Worm (Caenorhabditis elegans) whole organism, late embryonic: ENCODE data around the gene srv-13.
A peak's percentile ranks its signal among the peaks of the same experiment; 100 is the strongest.

Experiments used
- C08G9.2 ChIP-seq: sonication (generic microtip); optimal IDR thresholded peaks from 2 replicates; lab custom pipeline; 2016; ENCODE audit warnings: mild to moderate bottlenecking, missing genetic modification characterization, moderate library complexity, missing compliant biosample characterization
- C38D4.7 ChIP-seq: fragments of 200-800 bp; sonication (Bioruptor generic); optimal IDR thresholded peaks from 2 replicates; lab custom pipeline; 2018; ENCODE audit warnings: mild to moderate bottlenecking, missing genetic modification characterization, moderate library complexity, missing compliant biosample characterization
- ama-1 ChIP-seq: fragments of 150-350 bp; optimal IDR thresholded peaks from 2 replicates; lab custom pipeline; 2014
- ceh-14 ChIP-seq: sonication (generic microtip); optimal IDR thresholded peaks from 2 replicates; lab custom pipeline; 2016; ENCODE audit warnings: missing genotype, missing genetic modification characterization, missing compliant biosample characterization
- ceh-18 ChIP-seq: sonication (generic microtip); optimal IDR thresholded peaks from 2 replicates; lab custom pipeline; 2016; ENCODE audit warnings: missing genetic modification characterization, missing compliant biosample characterization
- ceh-2 ChIP-seq: sonication (generic microtip); optimal IDR thresholded peaks from 2 replicates; lab custom pipeline; 2016; ENCODE audit warnings: missing genotype, missing genetic modification characterization, missing compliant biosample characterization
- ceh-22 ChIP-seq: sonication (generic microtip); optimal IDR thresholded peaks from 2 replicates; lab custom pipeline; 2017; ENCODE audit warnings: missing biosample characterization, missing genetic modification characterization
- ceh-24 ChIP-seq: sonication (generic microtip); optimal IDR thresholded peaks from 2 replicates; lab custom pipeline; 2016; ENCODE audit warnings: mild to moderate bottlenecking, missing genetic modification characterization, missing compliant biosample characterization
- ceh-30 ChIP-seq: fragments of 150-350 bp; optimal IDR thresholded peaks from 2 replicates; lab custom pipeline; 2014; ENCODE audit warnings: missing biosample characterization, missing genetic modification characterization
- ceh-31 ChIP-seq: sonication (generic microtip); optimal IDR thresholded peaks from 2 replicates; lab custom pipeline; 2016; ENCODE audit warnings: missing genetic modification characterization, missing compliant biosample characterization
- ceh-34 ChIP-seq: sonication (generic microtip); optimal IDR thresholded peaks from 2 replicates; lab custom pipeline; 2016; ENCODE audit warnings: mild to moderate bottlenecking, missing genetic modification characterization, missing compliant biosample characterization
- ceh-45 ChIP-seq: fragments of 200-800 bp; sonication (Bioruptor generic); IDR thresholded peaks from 2 replicates; pipeline ENCODE4 v1.3.6; 2022; ENCODE audit warnings: missing genetic modification reagents, missing genetic modification characterization, missing compliant biosample characterization
- che-1 ChIP-seq: sonication (generic microtip); optimal IDR thresholded peaks from 2 replicates; lab custom pipeline; 2016; ENCODE audit warnings: mild to moderate bottlenecking, missing genetic modification characterization, missing compliant biosample characterization
- dve-1 ChIP-seq: sonication (generic microtip); optimal IDR thresholded peaks from 2 replicates; lab custom pipeline; 2017; ENCODE audit warnings: antibody characterized with exemption, mild to moderate bottlenecking, missing genetic modification characterization, missing compliant biosample characterization
- elt-2 ChIP-seq: sonication (generic microtip); optimal IDR thresholded peaks from 2 replicates; lab custom pipeline; 2016; ENCODE audit warnings: missing genetic modification reagents, missing genetic modification characterization, missing compliant biosample characterization
- fax-1 ChIP-seq: sonication (generic microtip); optimal IDR thresholded peaks from 2 replicates; lab custom pipeline; 2016; ENCODE audit warnings: missing genotype, missing genetic modification characterization, missing compliant biosample characterization
- fkh-6 ChIP-seq: sonication (generic microtip); optimal IDR thresholded peaks from 2 replicates; lab custom pipeline; 2016; ENCODE audit warnings: missing genetic modification characterization, missing compliant biosample characterization
- gmeb-2 ChIP-seq: sonication (generic microtip); optimal IDR thresholded peaks from 2 replicates; lab custom pipeline; 2016; ENCODE audit warnings: missing genetic modification characterization, inconsistent platforms, missing compliant biosample characterization
- hlh-30 ChIP-seq: sonication (generic microtip); optimal IDR thresholded peaks from 2 replicates; lab custom pipeline; 2017; ENCODE audit warnings: antibody characterized with exemption, missing genetic modification characterization, missing compliant biosample characterization; ENCODE audit not compliant: insufficient read depth
- hlh-6 ChIP-seq: sonication (generic microtip); optimal IDR thresholded peaks from 2 replicates; lab custom pipeline; 2016; ENCODE audit warnings: missing genotype, missing genetic modification characterization, missing compliant biosample characterization
- hlh-8 ChIP-seq: sonication (generic microtip); optimal IDR thresholded peaks from 2 replicates; lab custom pipeline; 2016; ENCODE audit warnings: missing genotype, missing genetic modification characterization, missing compliant biosample characterization
- lim-6 ChIP-seq: sonication (generic microtip); optimal IDR thresholded peaks from 2 replicates; lab custom pipeline; 2016; ENCODE audit warnings: missing genetic modification characterization, missing compliant biosample characterization
- madf-2 ChIP-seq: sonication (generic microtip); optimal IDR thresholded peaks from 2 replicates; lab custom pipeline; 2017; ENCODE audit warnings: missing genetic modification characterization, missing compliant biosample characterization
- mec-3 ChIP-seq: sonication (generic microtip); optimal IDR thresholded peaks from 2 replicates; lab custom pipeline; 2016; ENCODE audit warnings: borderline replicate concordance, missing genetic modification characterization, missing compliant biosample characterization
- nfya-1 ChIP-seq: sonication (generic microtip); optimal IDR thresholded peaks from 2 replicates; lab custom pipeline; 2017; ENCODE audit warnings: missing genetic modification characterization, mild to moderate bottlenecking, missing compliant biosample characterization, antibody characterized with exemption, moderate library complexity
- nhr-11 ChIP-seq: fragments of 150-350 bp; optimal IDR thresholded peaks from 2 replicates; lab custom pipeline; 2014; ENCODE audit warnings: missing biosample characterization, missing genetic modification characterization
- npax-4 ChIP-seq: sonication (generic microtip); optimal IDR thresholded peaks from 2 replicates; lab custom pipeline; 2016; ENCODE audit warnings: missing genetic modification characterization, missing compliant biosample characterization
- pha-2 ChIP-seq: sonication (generic microtip); optimal IDR thresholded peaks from 2 replicates; lab custom pipeline; 2017; ENCODE audit warnings: mild to moderate bottlenecking, missing genetic modification characterization, missing compliant biosample characterization
- sdc-2 ChIP-seq: sonication (generic microtip); optimal IDR thresholded peaks from 2 replicates; lab custom pipeline; 2016; ENCODE audit warnings: missing genotype, missing genetic modification characterization, missing compliant biosample characterization
- tbx-2 ChIP-seq: sonication (generic microtip); optimal IDR thresholded peaks from 2 replicates; lab custom pipeline; 2016; ENCODE audit warnings: missing genetic modification characterization, missing compliant biosample characterization
- tbx-7 ChIP-seq: sonication (generic microtip); optimal IDR thresholded peaks from 2 replicates; lab custom pipeline; 2016; ENCODE audit warnings: missing genotype, missing genetic modification characterization, missing compliant biosample characterization
- unc-3 ChIP-seq, 2 experiments: fragments of 200-800 bp in 1 of 2; sonication (Bioruptor generic) in 1 of 2; sonication (generic microtip) in 1 of 2; conservative IDR thresholded peaks in 1 of 2; optimal IDR thresholded peaks in 1 of 2; 2 replicates each; pipeline versions ENCODE4 v1.3.6 to Lab custom; 2016 to 2022; ENCODE audit warnings: missing compliant biosample characterization in 2 of 2, missing genetic modification characterization in 2 of 2, missing genetic modification reagents in 1 of 2
- unc-42 ChIP-seq: sonication (generic microtip); optimal IDR thresholded peaks from 2 replicates; lab custom pipeline; 2016; ENCODE audit warnings: missing genotype, missing genetic modification characterization, missing compliant biosample characterization
- unc-55 ChIP-seq: sonication (generic microtip); optimal IDR thresholded peaks from 2 replicates; lab custom pipeline; 2017; ENCODE audit warnings: missing biosample characterization, missing genetic modification reagents, missing genetic modification characterization
- zip-5 ChIP-seq: sonication (generic microtip); optimal IDR thresholded peaks from 2 replicates; lab custom pipeline; 2016; ENCODE audit warnings: missing genetic modification characterization, missing compliant biosample characterization
- ztf-16 ChIP-seq: sonication (generic microtip); optimal IDR thresholded peaks from 2 replicates; lab custom pipeline; 2017; ENCODE audit warnings: missing genetic modification characterization, missing compliant biosample characterization

The srv-13 gene

DNA sequence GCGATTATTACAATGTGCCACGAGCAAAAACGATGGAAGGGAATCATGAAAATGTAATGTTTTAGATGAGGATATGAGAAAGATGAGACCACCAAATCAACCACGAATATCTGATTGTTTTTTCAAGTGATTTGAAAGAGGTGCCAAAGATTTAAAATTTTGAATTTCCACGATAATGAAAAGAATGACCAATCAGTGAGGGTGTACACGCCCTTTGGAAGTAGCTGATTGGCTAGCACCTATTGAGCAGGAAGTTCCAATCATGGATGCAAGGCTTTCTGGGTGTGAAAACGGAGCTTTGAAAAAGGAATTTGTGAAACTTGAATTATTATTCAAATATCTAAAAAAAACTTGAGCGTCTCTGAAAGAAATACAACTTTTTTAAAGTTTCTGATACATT is 13.4 kb upstream of the srv-13 start:
- TF ChIP-seq tbx-2 (tag; lab: Kevin White, UChicago) (no peak), nfya-1 (tag; lab: Kevin White, UChicago) (peak; percentile 55), hlh-6 (tag; lab: Kevin White, UChicago) (no peak), ceh-34 (tag; lab: Kevin White, UChicago) (no peak)

DNA sequence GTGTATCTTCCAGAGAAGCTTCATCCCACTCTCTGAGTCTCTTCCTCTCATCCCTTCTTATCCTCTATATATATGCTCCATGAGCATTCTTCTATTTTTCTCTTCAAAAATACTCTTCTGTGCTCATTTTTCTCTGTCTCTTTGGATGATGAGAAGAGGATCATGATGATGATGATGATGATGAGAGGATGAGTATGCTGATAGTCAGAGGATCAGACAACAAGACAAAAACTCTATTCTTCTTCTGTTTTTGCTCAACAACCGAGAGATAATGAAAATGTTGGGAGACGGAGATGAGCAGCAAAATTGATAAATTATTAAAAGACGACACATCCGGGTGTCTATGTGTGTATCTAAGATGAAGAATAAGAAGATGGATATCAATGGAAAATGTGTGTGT is 11.6 kb upstream of the srv-13 start:
- TF ChIP-seq fkh-6 (tag; lab: Kevin White, UChicago) (no peak), ceh-14 (no peak), mec-3 (tag; lab: Kevin White, UChicago) (no peak), npax-4 (tag; lab: Kevin White, UChicago) (no peak), madf-2 (tag; lab: Kevin White, UChicago) (no peak), pha-2 (tag; lab: Kevin White, UChicago) (no peak), ceh-45 (GFP tag; lab: Robert Waterston, UW) (no peak), dve-1 (tag; lab: Kevin White, UChicago) (no peak), ceh-18 (peak; percentile 82), fax-1 (tag; lab: Kevin White, UChicago) (no peak), nfya-1 (tag; lab: Kevin White, UChicago) (peak; percentile 27), unc-55 (GFP tag; lab: Kevin White, UChicago) (peak; percentile 62)

DNA sequence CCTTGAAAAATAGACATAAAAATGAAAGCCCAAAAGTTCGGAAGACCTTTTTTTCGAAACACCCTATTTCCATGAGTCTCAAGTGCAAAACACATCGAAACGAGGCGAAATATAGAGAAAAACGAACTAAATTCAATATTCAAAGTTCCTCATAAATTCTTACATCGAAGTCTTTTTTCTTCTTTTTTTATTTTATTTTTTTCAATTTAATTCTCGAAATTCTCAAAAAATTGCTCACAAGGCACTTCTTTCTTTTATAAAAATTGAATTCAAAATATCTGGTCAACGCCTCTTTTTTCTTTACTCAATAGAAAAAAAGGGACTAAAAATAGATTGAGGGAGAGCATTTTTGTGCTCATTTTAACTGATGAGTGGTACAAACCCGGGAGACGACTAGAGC is 9.8 kb upstream of the srv-13 start:
- no peak for TF ChIP-seq ceh-2
- TF ChIP-seq che-1 (tag; lab: Kevin White, UChicago): no peak
- TF ChIP-seq hlh-30 (tag; lab: Kevin White, UChicago): no peak

DNA sequence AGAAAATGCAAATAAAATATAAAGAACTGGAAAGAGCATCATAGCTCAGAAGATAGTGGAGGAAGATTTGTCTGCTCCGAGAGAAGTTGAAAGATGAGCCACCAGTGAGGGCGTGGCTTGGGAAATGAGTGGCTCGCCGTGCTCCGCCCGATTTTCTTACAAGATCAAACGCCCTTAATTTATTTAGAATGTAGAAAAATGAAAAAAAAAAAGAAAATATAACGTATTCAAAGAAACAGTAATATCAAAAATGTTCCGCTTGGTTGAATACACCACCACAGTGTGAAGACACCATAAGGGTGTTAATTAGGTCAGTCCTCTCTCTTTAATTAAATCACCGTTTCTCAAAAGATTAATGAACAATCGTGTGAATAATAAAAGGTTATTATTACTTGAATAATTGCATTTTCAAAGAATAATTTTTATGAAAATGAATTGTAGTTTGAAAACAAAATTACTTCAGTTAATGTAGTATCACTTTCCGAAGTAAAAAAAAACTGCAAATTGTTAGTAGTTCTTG is 2.5 kb upstream of the srv-13 start, which contains the start of gene sfrp-1:
Gene sfrp-1, minus strand, starts transcription at position 51 of the 520 bp plus-strand sequence.
- TF ChIP-seq ama-1: no peak
- TF ChIP-seq dve-1 (tag; lab: Kevin White, UChicago): no peak
- TF ChIP-seq tbx-7: no peak
- TF ChIP-seq fkh-6 (tag; lab: Kevin White, UChicago): no peak
- no peak for TF ChIP-seq ceh-30
- TF ChIP-seq unc-42 (tag; lab: Kevin White, UChicago): peak; percentile 55

DNA sequence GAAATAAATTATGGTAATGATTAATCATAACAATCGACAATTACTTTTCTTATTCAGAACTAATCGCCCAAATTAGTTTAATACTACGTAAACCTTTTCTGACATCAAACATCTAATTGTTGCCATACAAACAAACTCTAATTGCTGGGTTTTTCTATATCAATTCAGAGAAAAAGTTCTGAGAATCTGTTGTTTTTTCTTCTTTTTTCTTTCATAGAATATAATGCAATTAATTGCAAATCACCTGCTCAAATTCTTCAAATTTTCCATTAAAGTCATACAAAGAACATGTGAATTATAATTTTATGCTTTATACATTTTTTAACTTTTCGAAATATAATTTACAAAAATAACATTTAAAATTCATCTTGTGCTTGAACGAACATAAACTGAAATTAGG is 1.6 kb upstream of the srv-13 start:
- TF ChIP-seq lim-6 (tag; lab: Kevin White, UChicago): no peak

DNA sequence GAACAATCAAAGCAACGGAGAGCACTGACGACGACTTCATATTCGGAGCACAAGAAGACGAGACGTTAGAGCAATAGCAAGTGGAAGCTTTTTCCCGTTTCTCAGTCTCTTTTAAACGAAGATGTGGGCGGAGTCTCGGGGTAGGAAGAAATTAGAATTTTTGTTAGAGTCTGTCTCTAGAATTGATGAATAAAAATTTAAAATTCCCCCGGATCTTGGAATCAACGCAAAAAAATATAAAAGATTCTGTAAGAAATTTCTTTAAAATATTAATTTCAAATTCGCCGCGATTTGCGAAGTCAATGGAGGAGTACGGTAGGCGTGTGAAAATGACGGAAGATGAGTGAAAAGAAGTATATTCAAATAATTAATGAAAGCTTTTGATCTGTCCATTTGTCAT is 8.5 kb downstream of the srv-13 start, which contains the start of gene nlp-71:
Gene nlp-71, minus strand, starts transcription at position 101 of the 400 bp plus-strand sequence.
- TF ChIP-seq npax-4 (tag; lab: Kevin White, UChicago): no peak
- TF ChIP-seq gmeb-2: no peak
- no peak for TF ChIP-seq ceh-24 (tag; lab: Kevin White, UChicago)
- TF ChIP-seq unc-3 (GFP tag; conservative IDR thresholded peaks at IDR 0.05; lab: Robert Waterston, UW): no peak
- no peak for TF ChIP-seq unc-3 (tag; optimal IDR thresholded peaks at IDR 0.05; lab: Kevin White, UChicago)
- TF ChIP-seq lim-6 (tag; lab: Kevin White, UChicago): no peak
- TF ChIP-seq hlh-6 (tag; lab: Kevin White, UChicago): no peak
- TF ChIP-seq sdc-2 (tag; lab: Kevin White, UChicago): no peak
- TF ChIP-seq ceh-34 (tag; lab: Kevin White, UChicago): no peak
- TF ChIP-seq ztf-16 (tag; lab: Kevin White, UChicago): no peak
- no peak for TF ChIP-seq madf-2 (tag; lab: Kevin White, UChicago)
- TF ChIP-seq nhr-11: no peak
- TF ChIP-seq C38D4.7: no peak
- no peak for TF ChIP-seq tbx-7
- TF ChIP-seq zip-5 (tag; lab: Kevin White, UChicago): no peak
- no peak for TF ChIP-seq elt-2 (tag; lab: Kevin White, UChicago)
- TF ChIP-seq C08G9.2 (tag; lab: Kevin White, UChicago): no peak
- no peak for TF ChIP-seq hlh-8 (tag; lab: Kevin White, UChicago)
- TF ChIP-seq ceh-22 (tag; lab: Kevin White, UChicago): no peak
- no peak for TF ChIP-seq ceh-30
- no peak for TF ChIP-seq ceh-31 (tag; lab: Kevin White, UChicago)
